Worm (Caenorhabditis elegans) whole organism, midembryonic: ENCODE data around the gene pct-1.

Experiments
- T22C8.4 ChIP-seq: fragments of 200-800 bp; sonication (Bioruptor generic); IDR thresholded peaks from 2 replicates; pipeline ENCODE4 v1.3.6; 2022; ENCODE audit warnings: missing genetic modification characterization, missing compliant biosample characterization
- cog-1 ChIP-seq: sonication (generic microtip); optimal IDR thresholded peaks from 2 replicates; lab custom pipeline; 2016; ENCODE audit warnings: missing genetic modification characterization, missing compliant biosample characterization
- flt-1 ChIP-seq: fragments of 200-800 bp; sonication (Bioruptor generic); IDR thresholded peaks from 2 replicates; pipeline ENCODE4 v1.3.6; 2022; ENCODE audit warnings: missing genetic modification characterization, missing compliant biosample characterization
- klf-2 ChIP-seq: fragments of 200-800 bp; sonication (Bioruptor generic); conservative IDR thresholded peaks from 2 replicates; pipeline ENCODE4 v1.3.6; 2022; ENCODE audit warnings: missing genetic modification reagents, missing genetic modification characterization, missing compliant biosample characterization
- med-1 ChIP-seq: sonication (generic microtip); optimal IDR thresholded peaks from 2 replicates; lab custom pipeline; 2017; ENCODE audit warnings: missing genetic modification characterization, mild to moderate bottlenecking, missing compliant biosample characterization, antibody characterized with exemption, missing genetic modification reagents; ENCODE audit not compliant: insufficient read depth
- ref-1 ChIP-seq: fragments of 200-800 bp; sonication (Bioruptor generic); conservative IDR thresholded peaks from 2 replicates; pipeline ENCODE4 v1.3.6; 2022; ENCODE audit warnings: missing genetic modification reagents, missing genetic modification characterization, missing compliant biosample characterization
- tab-1 ChIP-seq: fragments of 200-800 bp; sonication (Bioruptor generic); IDR thresholded peaks from 2 replicates; pipeline ENCODE4 v1.3.6; 2022; ENCODE audit warnings: missing genetic modification characterization, missing compliant biosample characterization
- ztf-29 ChIP-seq: fragments of 200-800 bp; sonication (Bioruptor generic); IDR thresholded peaks from 2 replicates; pipeline ENCODE4 v1.3.6; 2022; ENCODE audit warnings: missing genetic modification reagents, missing genetic modification characterization, missing compliant biosample characterization

ce11 chrIV:8146283-8146682 lies 30.0 kb upstream of the pct-1 start:
- TF ChIP-seq med-1 (GFP tag; lab: Kevin White, UChicago) = no peak
- TF ChIP-seq klf-2 (GFP tag; lab: Robert Waterston, UW) = no peak
- TF ChIP-seq T22C8.4 = no peak
- TF ChIP-seq flt-1 (GFP tag; lab: Robert Waterston, UW) = no peak
- no peak for TF ChIP-seq ref-1
- TF ChIP-seq ztf-29 (GFP tag; lab: Robert Waterston, UW) = no peak
- TF ChIP-seq cog-1 = no peak
- TF ChIP-seq tab-1 = no peak
